Fruit fly (Drosophila melanogaster) whole organism, embryonic: Measurements from ENCODE around the gene RhoGAP18B.

Source experiments
- Ada2b ChIP-seq: fragments of 200-800 bp; sonication (Bioruptor generic); IDR thresholded peaks from 2 replicates; pipeline ENCODE4 v1.3.6; 2022; ENCODE audit warnings: missing biosample characterization, missing genetic modification characterization
- CG10321 ChIP-seq: fragments of 200-800 bp; sonication (Bioruptor generic); IDR thresholded peaks from 2 replicates; pipeline ENCODE4 v1.3.6; 2022; ENCODE audit warnings: missing biosample characterization, missing genetic modification characterization
- CG10654 ChIP-seq: fragments of 200-800 bp; sonication (Bioruptor generic); optimal IDR thresholded peaks from 2 replicates; lab custom pipeline; 2016; ENCODE audit warnings: missing biosample characterization, missing genetic modification characterization
- CG11398 ChIP-seq: fragments of 200-800 bp; sonication (Bioruptor generic); optimal IDR thresholded peaks from 2 replicates; lab custom pipeline; 2016; ENCODE audit warnings: missing biosample characterization, missing genetic modification characterization
- CG12659 ChIP-seq: fragments of 200-800 bp; sonication (Bioruptor generic); optimal IDR thresholded peaks from 3 replicates; lab custom pipeline; 2017; ENCODE audit warnings: mild to moderate bottlenecking, missing biosample characterization, missing genetic modification reagents, missing genetic modification characterization
- CG14050 ChIP-seq: fragments of 200-800 bp; sonication (Bioruptor generic); IDR thresholded peaks from 3 replicates; pipeline ENCODE4 v1.3.6; 2022; ENCODE audit warnings: missing biosample characterization, missing genetic modification characterization
- CG15073 ChIP-seq: fragments of 200-800 bp; sonication (Bioruptor generic); optimal IDR thresholded peaks from 2 replicates; lab custom pipeline; 2016; ENCODE audit warnings: missing biosample characterization, missing genetic modification characterization
- CG1602 ChIP-seq: fragments of 200-800 bp; sonication (Bioruptor generic); optimal IDR thresholded peaks from 3 replicates; lab custom pipeline; 2016; ENCODE audit warnings: missing biosample characterization, missing genetic modification characterization
- CG16815 ChIP-seq: fragments of 200-800 bp; sonication (Bioruptor generic); optimal IDR thresholded peaks from 3 replicates; lab custom pipeline; 2017; ENCODE audit warnings: missing biosample characterization, mild to moderate bottlenecking, missing genetic modification characterization
- CG2120 ChIP-seq: fragments of 200-800 bp; sonication (Bioruptor generic); optimal IDR thresholded peaks from 3 replicates; lab custom pipeline; 2016; ENCODE audit warnings: missing biosample characterization, missing genetic modification characterization
- CG34224 ChIP-seq: fragments of 200-800 bp; sonication (Bioruptor generic); IDR thresholded peaks from 3 replicates; pipeline ENCODE4 v1.3.6; 2022; ENCODE audit warnings: missing biosample characterization, missing genetic modification characterization; ENCODE audit not compliant: partially characterized antibody
- CG42726 ChIP-seq: fragments of 200-800 bp; sonication (Bioruptor generic); IDR thresholded peaks from 2 replicates; pipeline ENCODE4 v1.3.6; 2022; ENCODE audit warnings: missing biosample characterization, missing genetic modification characterization; ENCODE audit not compliant: partially characterized antibody
- CG6175 ChIP-seq: fragments of 200-800 bp; sonication (Bioruptor generic); IDR thresholded peaks from 3 replicates; pipeline ENCODE4 v1.3.6; 2022; ENCODE audit warnings: missing biosample characterization, missing genetic modification characterization
- CG6689 ChIP-seq: fragments of 200-800 bp; sonication (Bioruptor generic); IDR thresholded peaks from 2 replicates; pipeline ENCODE4 v1.3.6; 2022; ENCODE audit warnings: missing biosample characterization, missing genetic modification characterization
- CG7786 ChIP-seq: fragments of 200-800 bp; sonication (Bioruptor generic); optimal IDR thresholded peaks from 2 replicates; lab custom pipeline; 2016; ENCODE audit warnings: missing biosample characterization, missing genetic modification characterization
- CG8359 ChIP-seq: fragments of 200-800 bp; sonication (Bioruptor generic); optimal IDR thresholded peaks from 2 replicates; lab custom pipeline; 2017; ENCODE audit warnings: missing biosample characterization, mild to moderate bottlenecking, missing genetic modification characterization, borderline replicate concordance
- CG8765 ChIP-seq: fragments of 200-800 bp; sonication (Bioruptor generic); IDR thresholded peaks from 2 replicates; pipeline ENCODE4 v1.3.6; 2022; ENCODE audit warnings: missing biosample characterization, missing genetic modification characterization
- CG8944 ChIP-seq: fragments of 200-800 bp; sonication (Bioruptor generic); optimal IDR thresholded peaks from 3 replicates; lab custom pipeline; 2016; ENCODE audit warnings: missing biosample characterization, missing genetic modification characterization
- CG9437 ChIP-seq: fragments of 200-800 bp; sonication (Bioruptor generic); optimal IDR thresholded peaks from 2 replicates; lab custom pipeline; 2018; ENCODE audit warnings: missing biosample characterization, mild to moderate bottlenecking, missing genetic modification characterization
- Chrac-16 ChIP-seq: fragments of 200-800 bp; sonication (Bioruptor generic); optimal IDR thresholded peaks from 3 replicates; lab custom pipeline; 2016; ENCODE audit warnings: missing biosample characterization, missing genetic modification characterization
- E2f2 ChIP-seq: fragments of 200-800 bp; sonication (Bioruptor generic); IDR thresholded peaks from 2 replicates; pipeline ENCODE4 v1.3.6; 2022; ENCODE audit warnings: missing biosample characterization, missing genetic modification characterization
- Eip74EF ChIP-seq, 2 experiments: fragments of 200-800 bp in 1 of 2; fragments of >200 bp in 1 of 2; sonication (Bioruptor generic) in 1 of 2; optimal IDR thresholded peaks; 2 replicates each; lab custom pipeline; 2017 to 2019; ENCODE audit warnings: missing biosample characterization in 2 of 2, missing genetic modification characterization in 2 of 2, mild to moderate bottlenecking in 1 of 2, moderate library complexity in 1 of 2
- Hr39 ChIP-seq: fragments of >200 bp; optimal IDR thresholded peaks from 2 replicates; lab custom pipeline; 2017
- Hr51 ChIP-seq, 2 experiments: fragments of 200-800 bp; sonication (Bioruptor generic); optimal IDR thresholded peaks; 2 replicates in 1 of 2; 3 replicates in 1 of 2; lab custom pipeline; 2016 to 2018; ENCODE audit warnings: missing biosample characterization in 2 of 2, missing genetic modification characterization in 2 of 2, mild to moderate bottlenecking in 1 of 2, moderate library complexity in 1 of 2
- Lpt ChIP-seq: fragments of >200 bp; optimal IDR thresholded peaks from 2 replicates; lab custom pipeline; 2018; ENCODE audit warnings: missing biosample characterization, missing genetic modification characterization
- Nf-YB ChIP-seq: fragments of 200-800 bp; sonication (Bioruptor generic); optimal IDR thresholded peaks from 3 replicates; lab custom pipeline; 2019; ENCODE audit warnings: missing biosample characterization, mild to moderate bottlenecking, missing genetic modification characterization, moderate library complexity
- NfI ChIP-seq: fragments of 200-800 bp; sonication (Bioruptor generic); optimal IDR thresholded peaks from 3 replicates; lab custom pipeline; 2018; ENCODE audit warnings: missing biosample characterization, mild to moderate bottlenecking, missing genetic modification characterization, moderate library complexity
- Pdp1 ChIP-seq, 2 experiments: fragments of 200-800 bp; sonication (Bioruptor generic); optimal IDR thresholded peaks; 3 replicates each; lab custom pipeline; 2016; ENCODE audit warnings: missing biosample characterization in 2 of 2, missing genetic modification characterization in 2 of 2, mild to moderate bottlenecking in 1 of 2, moderate library complexity in 1 of 2
- Ptx1 ChIP-seq: fragments of 200-800 bp; sonication (Bioruptor generic); IDR thresholded peaks from 2 replicates; pipeline ENCODE4 v1.3.6; 2022; ENCODE audit warnings: missing biosample characterization, missing genetic modification characterization
- Rfx ChIP-seq: fragments of 200-800 bp; sonication (Bioruptor generic); IDR thresholded peaks from 2 replicates; pipeline ENCODE4 v1.3.6; 2022; ENCODE audit warnings: missing biosample characterization, missing genetic modification characterization
- Rx ChIP-seq: fragments of 200-800 bp; sonication (Bioruptor generic); IDR thresholded peaks from 2 replicates; pipeline ENCODE4 v1.3.6; 2022; ENCODE audit warnings: missing biosample characterization, missing genetic modification characterization
- Sin3A ChIP-seq: fragments of >200 bp; optimal IDR thresholded peaks from 2 replicates; lab custom pipeline; 2018
- Sox102F ChIP-seq: fragments of 200-800 bp; sonication (Bioruptor generic); optimal IDR thresholded peaks from 2 replicates; lab custom pipeline; 2018; ENCODE audit warnings: missing biosample characterization, mild to moderate bottlenecking, missing genetic modification characterization, moderate library complexity
- Spps ChIP-seq: fragments of 200-800 bp; sonication (Bioruptor generic); optimal IDR thresholded peaks from 2 replicates; lab custom pipeline; 2018; ENCODE audit warnings: missing biosample characterization, mild to moderate bottlenecking, missing genetic modification characterization
- Stat92E ChIP-seq, 3 experiments: fragments of >200 bp in 2 of 3; fragments of 200-800 bp in 1 of 3; sonication (Bioruptor generic) in 1 of 3; optimal IDR thresholded peaks; 2 replicates each; lab custom pipeline; 2017 to 2019; ENCODE audit warnings: missing biosample characterization in 3 of 3, missing genetic modification characterization in 3 of 3, mild to moderate bottlenecking in 1 of 3, moderate library complexity in 1 of 3
- chn ChIP-seq: fragments of 200-800 bp; sonication (Bioruptor generic); optimal IDR thresholded peaks from 2 replicates; lab custom pipeline; 2016; ENCODE audit warnings: missing biosample characterization, missing genetic modification characterization
- croc ChIP-seq: fragments of 200-800 bp; sonication (Bioruptor generic); conservative IDR thresholded peaks from 3 replicates; pipeline ENCODE4 v1.3.6; 2022; ENCODE audit warnings: missing biosample characterization, missing genetic modification characterization
- dm ChIP-seq: fragments of 200-800 bp; sonication (Bioruptor generic); optimal IDR thresholded peaks from 3 replicates; lab custom pipeline; 2016; ENCODE audit warnings: missing biosample characterization, missing genetic modification characterization
- ewg ChIP-seq: fragments of 200-800 bp; sonication (Bioruptor generic); optimal IDR thresholded peaks from 3 replicates; lab custom pipeline; 2017; ENCODE audit warnings: mild to moderate bottlenecking, missing biosample characterization, missing genetic modification reagents, missing genetic modification characterization
- ken ChIP-seq: fragments of 200-800 bp; sonication (Bioruptor generic); IDR thresholded peaks from 3 replicates; pipeline ENCODE4 v1.3.6; 2022; ENCODE audit warnings: missing biosample characterization, missing genetic modification characterization
- lab ChIP-seq: fragments of 200-800 bp; sonication (Bioruptor generic); optimal IDR thresholded peaks from 3 replicates; lab custom pipeline; 2017; ENCODE audit warnings: missing biosample characterization, missing genetic modification characterization, mild to moderate bottlenecking, moderate library complexity, missing genetic modification reagents
- lbe ChIP-seq: fragments of 200-800 bp; sonication (Bioruptor generic); optimal IDR thresholded peaks from 2 replicates; lab custom pipeline; 2016; ENCODE audit warnings: missing biosample characterization, mild to moderate bottlenecking, missing genetic modification characterization
- mirr ChIP-seq: fragments of 200-800 bp; sonication (Bioruptor generic); optimal IDR thresholded peaks from 3 replicates; lab custom pipeline; 2018; ENCODE audit warnings: missing biosample characterization, mild to moderate bottlenecking, missing genetic modification characterization
- odd ChIP-seq: fragments of 200-800 bp; sonication (Bioruptor generic); optimal IDR thresholded peaks from 2 replicates; lab custom pipeline; 2017; ENCODE audit warnings: missing biosample characterization, mild to moderate bottlenecking, missing genetic modification characterization
- onecut ChIP-seq: fragments of 200-800 bp; sonication (Bioruptor generic); IDR thresholded peaks from 2 replicates; pipeline ENCODE4 v1.3.6; 2022; ENCODE audit warnings: missing biosample characterization, missing genetic modification characterization
- rib ChIP-seq: fragments of 200-800 bp; sonication (Bioruptor generic); IDR thresholded peaks from 2 replicates; pipeline ENCODE4 v1.3.6; 2022; ENCODE audit warnings: missing biosample characterization, missing genetic modification characterization
- run ChIP-seq: fragments of 200-800 bp; sonication (Bioruptor generic); optimal IDR thresholded peaks from 3 replicates; lab custom pipeline; 2018; ENCODE audit warnings: missing biosample characterization, mild to moderate bottlenecking, missing genetic modification characterization
- sob ChIP-seq: fragments of 200-800 bp; sonication (Bioruptor generic); IDR thresholded peaks from 2 replicates; pipeline ENCODE4 v1.3.6; 2022; ENCODE audit warnings: missing biosample characterization, missing genetic modification characterization
- sug ChIP-seq: fragments of 200-800 bp; optimal IDR thresholded peaks from 2 replicates; lab custom pipeline; 2019; ENCODE audit warnings: missing biosample characterization, mild to moderate bottlenecking, missing genetic modification characterization, moderate library complexity
- tna ChIP-seq: fragments of 200-800 bp; sonication (Bioruptor generic); IDR thresholded peaks from 2 replicates; pipeline ENCODE4 v1.3.6; 2022; ENCODE audit warnings: missing biosample characterization, missing genetic modification characterization; ENCODE audit not compliant: partially characterized antibody
- toy ChIP-seq: fragments of 200-800 bp; sonication (Bioruptor generic); IDR thresholded peaks from 2 replicates; pipeline ENCODE4 v1.3.6; 2022; ENCODE audit warnings: missing biosample characterization, missing genetic modification characterization

RhoGAP18B gene

DNA sequence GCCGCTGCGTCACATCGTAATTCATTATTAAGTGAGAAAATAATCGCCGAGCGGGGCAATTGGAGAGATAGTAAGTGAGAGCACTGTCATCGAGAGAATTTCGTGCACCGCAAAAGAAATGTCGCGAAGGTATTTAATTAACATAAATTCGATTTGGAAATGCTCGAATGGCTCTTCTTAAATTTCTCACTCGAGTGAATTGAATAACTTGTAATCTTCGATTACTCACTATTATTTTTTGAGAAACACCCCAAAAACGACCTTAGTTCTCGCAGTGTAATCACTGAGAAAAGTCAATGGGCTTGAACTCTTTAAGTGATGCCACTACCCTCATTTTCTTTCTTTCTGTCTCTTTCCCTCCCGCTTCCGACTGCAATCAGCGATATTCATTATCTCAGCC is 11.9 kb downstream of the RhoGAP18B start (continued):
- no peak for TF ChIP-seq Lpt (GFP tag; lab: Kevin White, UChicago)
- peak; percentile 67 for TF ChIP-seq Rfx (GFP tag; lab: Robert Waterston, UW)
- TF ChIP-seq CG14050 (GFP tag; lab: Robert Waterston, UW): peak; percentile 55; the same call in 1 of the 3 replicates
- no peak for TF ChIP-seq toy
- TF ChIP-seq Stat92E (GFP tag; optimal IDR thresholded peaks at IDR 0.05; lab: Kevin White, UChicago): peak in 1 of 3 experiments; percentile 91
- peak; percentile 79 for TF ChIP-seq CG1602 (GFP tag; lab: Kevin White, UChicago)
- TF ChIP-seq CG11398 (GFP tag; lab: Kevin White, UChicago): peak; percentile 82
- TF ChIP-seq CG16815 (GFP tag; lab: Kevin White, UChicago): peak; percentile 87
- peak; percentile 82 to 93 for TF ChIP-seq Pdp1 (GFP tag; optimal IDR thresholded peaks at IDR 0.05; lab: Kevin White, UChicago)
- TF ChIP-seq Spps (tag; lab: Kevin White, UChicago): peak; percentile 91
- peak; percentile 77 for TF ChIP-seq CG10654 (GFP tag; lab: Kevin White, UChicago)
- TF ChIP-seq CG7786 (GFP tag; lab: Kevin White, UChicago): peak; percentile 88
- no peak for TF ChIP-seq CG34224 (GFP tag; lab: Robert Waterston, UW)
- peak; percentile 55; the same call in 1 of the 2 replicates for TF ChIP-seq E2f2
- peak; percentile 75 for TF ChIP-seq lbe
- TF ChIP-seq Hr51 (GFP tag; optimal IDR thresholded peaks at IDR 0.05; lab: Kevin White, UChicago): peak; percentile 61 to 78
- TF ChIP-seq croc (GFP tag; lab: Robert Waterston, UW): peak; percentile 88
- TF ChIP-seq lab (GFP tag; lab: Kevin White, UChicago): peak; percentile 73
- peak; percentile 67 for TF ChIP-seq CG12659 (GFP tag; lab: Kevin White, UChicago)
- peak; percentile 91 for TF ChIP-seq Sox102F (GFP tag; lab: Kevin White, UChicago)
- peak; percentile 65 for TF ChIP-seq CG9437 (GFP tag; lab: Kevin White, UChicago)
- 0 out of 2 replicates have a peak, but pooled peaks have one; percentile 42 for TF ChIP-seq rib (GFP tag; lab: Robert Waterston, UW)
- no peak for TF ChIP-seq Sin3A (lab: Kevin White, UChicago)
- TF ChIP-seq Ptx1 (GFP tag; lab: Robert Waterston, UW): peak; percentile 71
- peak; percentile 30 for TF ChIP-seq run
- TF ChIP-seq sug (tag; lab: Kevin White, UChicago): no peak
- peak; percentile 45 for TF ChIP-seq CG15073 (GFP tag; lab: Kevin White, UChicago)
- no peak for TF ChIP-seq Hr39 (lab: Kevin White, UChicago)
- TF ChIP-seq Ada2b (GFP tag; lab: Robert Waterston, UW): peak; percentile 60
- TF ChIP-seq CG8359 (GFP tag; lab: Kevin White, UChicago): peak; percentile 76
- TF ChIP-seq Rx: peak; percentile 78
- TF ChIP-seq sob (GFP tag; lab: Robert Waterston, UW): peak; percentile 73
- TF ChIP-seq CG8765 (GFP tag; lab: Robert Waterston, UW): peak; percentile 83
- TF ChIP-seq CG2120 (GFP tag; lab: Kevin White, UChicago): peak; percentile 57
- peak; percentile 67 for TF ChIP-seq Nf-YB
- TF ChIP-seq Chrac-16: peak; percentile 87
- TF ChIP-seq chn (GFP tag; lab: Kevin White, UChicago): peak; percentile 88
- TF ChIP-seq CG10321: no peak
- peak; percentile 82 for TF ChIP-seq onecut (GFP tag; lab: Robert Waterston, UW)
- TF ChIP-seq dm (GFP tag; lab: Kevin White, UChicago): peak; percentile 64
- TF ChIP-seq CG6689 (GFP tag; lab: Robert Waterston, UW): peak; percentile 83
- peak; percentile 63 for TF ChIP-seq odd (GFP tag; lab: Kevin White, UChicago)
- no peak for TF ChIP-seq tna (GFP tag; lab: Robert Waterston, UW)
- TF ChIP-seq CG6175 (GFP tag; lab: Robert Waterston, UW): no peak
- peak; percentile 84 for TF ChIP-seq ewg
- TF ChIP-seq Eip74EF (GFP tag; optimal IDR thresholded peaks at IDR 0.05; lab: Kevin White, UChicago): peak in 1 of 2 experiments; percentile 87
- no peak for TF ChIP-seq mirr (GFP tag; lab: Kevin White, UChicago)
- peak; percentile 86 for TF ChIP-seq ken (GFP tag; lab: Robert Waterston, UW)
- peak; percentile 82 for TF ChIP-seq CG8944 (GFP tag; lab: Kevin White, UChicago)
- TF ChIP-seq NfI (GFP tag; lab: Kevin White, UChicago): peak; percentile 71
- TF ChIP-seq CG42726 (GFP tag; lab: Robert Waterston, UW): no peak
